Fruit fly (Drosophila melanogaster) whole organism, adult: Measurements from ENCODE around the gene CG42813.

ENCODE experiments used
- CG11617 ChIP-seq: fragments of 200-800 bp; sonication (Bioruptor generic); optimal IDR thresholded peaks from 2 replicates; lab custom pipeline; 2017; ENCODE audit warnings: mild to moderate bottlenecking, missing biosample characterization, missing genetic modification reagents, missing genetic modification characterization
- CG14711 ChIP-seq: fragments of 200-800 bp; sonication (Bioruptor generic); optimal IDR thresholded peaks from 2 replicates; lab custom pipeline; 2018; ENCODE audit warnings: missing biosample characterization, mild to moderate bottlenecking, missing genetic modification characterization, moderate library complexity
- CG5204 ChIP-seq: fragments of 200-800 bp; sonication (Bioruptor generic); optimal IDR thresholded peaks from 2 replicates; lab custom pipeline; 2016; ENCODE audit warnings: missing biosample characterization, missing genetic modification characterization
- CG7045 ChIP-seq: fragments of 200-800 bp; sonication (Bioruptor generic); optimal IDR thresholded peaks from 2 replicates; lab custom pipeline; 2017; ENCODE audit warnings: missing biosample characterization, mild to moderate bottlenecking, missing genetic modification characterization
- Crg-1 ChIP-seq: fragments of 200-800 bp; sonication (Bioruptor generic); optimal IDR thresholded peaks from 2 replicates; lab custom pipeline; 2016; ENCODE audit warnings: missing biosample characterization, missing genetic modification characterization
- Hr96 ChIP-seq: fragments of 200-800 bp; sonication (Bioruptor generic); optimal IDR thresholded peaks from 2 replicates; lab custom pipeline; 2016; ENCODE audit warnings: missing biosample characterization, missing genetic modification characterization
- Mnt ChIP-seq: fragments of 200-800 bp; sonication (Bioruptor generic); optimal IDR thresholded peaks from 2 replicates; lab custom pipeline; 2016; ENCODE audit warnings: missing biosample characterization, mild to moderate bottlenecking, missing genetic modification characterization
- cic ChIP-seq: fragments of 200-800 bp; sonication (Bioruptor generic); optimal IDR thresholded peaks from 2 replicates; lab custom pipeline; 2017; ENCODE audit warnings: missing biosample characterization, mild to moderate bottlenecking, missing genetic modification characterization, moderate library complexity
- kay ChIP-seq: fragments of 200-800 bp; sonication (Bioruptor generic); peaks from one replicate; lab custom pipeline; 2016; ENCODE audit warnings: missing biosample characterization, missing genetic modification characterization, borderline replicate concordance
- ovo ChIP-seq: fragments of 200-800 bp; sonication (Bioruptor generic); optimal IDR thresholded peaks from 2 replicates; lab custom pipeline; 2016; ENCODE audit warnings: missing biosample characterization, missing genetic modification characterization
- pad ChIP-seq: fragments of 200-800 bp; sonication (Bioruptor generic); optimal IDR thresholded peaks from 3 replicates; lab custom pipeline; 2017; ENCODE audit warnings: missing biosample characterization, missing genetic modification characterization, mild to moderate bottlenecking, moderate library complexity, missing genetic modification reagents

dm6 chr3R:27226080-27226648 lies 2.2 kb downstream of the CG42813 start:
- TF ChIP-seq ovo (GFP tag; lab: Kevin White, UChicago), result no peak
- no peak for TF ChIP-seq CG14711 (tag; lab: Kevin White, UChicago)
- TF ChIP-seq Mnt, result no peak
- TF ChIP-seq CG5204 (GFP tag; lab: Kevin White, UChicago), result no peak
- TF ChIP-seq Hr96 (GFP tag; lab: Kevin White, UChicago), result no peak
- TF ChIP-seq cic (GFP tag; lab: Kevin White, UChicago), result no peak
- TF ChIP-seq CG11617 (GFP tag; lab: Kevin White, UChicago), result no peak
- no peak for TF ChIP-seq kay (GFP tag; lab: Kevin White, UChicago)
- no peak for TF ChIP-seq CG7045 (GFP tag; lab: Kevin White, UChicago)
- TF ChIP-seq pad (GFP tag; lab: Kevin White, UChicago), result no peak
- no peak for TF ChIP-seq Crg-1 (GFP tag; lab: Kevin White, UChicago)
